Worm (Caenorhabditis elegans): Measurements from ENCODE around the gene Y32H12A.8.

Y32H12A.8 gene

DNA sequence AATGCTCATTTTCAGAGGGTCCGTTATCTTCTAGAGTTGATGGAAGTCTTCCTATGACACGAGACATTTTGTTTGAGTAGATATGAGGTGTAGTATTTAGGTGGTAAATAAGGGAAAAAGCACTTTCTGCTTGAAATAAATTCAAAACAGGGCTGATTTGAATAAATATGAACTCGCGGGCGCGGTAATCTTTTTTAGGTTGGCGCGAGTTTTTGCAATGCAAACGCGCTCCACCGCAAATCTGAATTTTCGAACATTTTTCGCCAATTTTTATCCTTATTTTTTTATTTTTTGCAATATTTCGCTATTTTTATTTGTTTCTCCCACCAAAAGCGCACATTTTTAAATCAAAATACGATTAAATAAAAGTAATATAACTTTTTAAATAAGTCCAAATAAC is 42.3 kb upstream of the Y32H12A.8 start, which contains the start of gene skpt-1:
skpt-1 (minus strand) TSS at position 219 of the 400 bp plus-strand sequence.
- TF ChIP-seq nhr-6 (tag; optimal IDR thresholded peaks at IDR 0.05) (no peak), unc-62 (GFP tag; optimal IDR thresholded peaks at IDR 0.05 in 1 of 2) (no peak), unc-62 (tag; optimal IDR thresholded peaks at IDR 0.05) (no peak), zip-2 (tag; optimal IDR thresholded peaks at IDR 0.05) (no peak), php-3 (GFP tag; IDR thresholded peaks at IDR 0.05) (no peak), daf-8 (GFP tag; IDR thresholded peaks at IDR 0.05) (no peak), aly-2 (tag; optimal IDR thresholded peaks at IDR 0.05) (no peak), nhr-102 (tag; optimal IDR thresholded peaks at IDR 0.05) (no peak), ceh-44 (GFP tag; IDR thresholded peaks at IDR 0.05) (no peak), F26F4.8 (GFP tag; conservative IDR thresholded peaks at IDR 0.05) (no peak), madf-9 (GFP tag; conservative IDR thresholded peaks at IDR 0.05) (no peak), nhr-41 (GFP tag; IDR thresholded peaks at IDR 0.05) (no peak), dmd-9 (GFP tag; IDR thresholded peaks at IDR 0.05) (no peak), unc-130 (GFP tag; optimal IDR thresholded peaks at IDR 0.05) (peak; percentile 73), madf-5 (GFP tag; IDR thresholded peaks at IDR 0.05) (no peak), ztf-11 (tag; optimal IDR thresholded peaks at IDR 0.05) (no peak), daf-16 (GFP tag; optimal IDR thresholded peaks at IDR 0.05) (no peak), daf-16 (tag; optimal IDR thresholded peaks at IDR 0.05) (peak; percentile 15), ceh-32 (tag; optimal IDR thresholded peaks at IDR 0.05; ENCODE audit: poor library complexity) (no peak), F10B5.3 (tag; optimal IDR thresholded peaks at IDR 0.05) (no peak), mdt-29 (GFP tag; IDR thresholded peaks at IDR 0.05) (no peak), mxl-2 (GFP tag; conservative IDR thresholded peaks at IDR 0.05) (no peak), nhr-77 (tag; optimal IDR thresholded peaks at IDR 0.05) (no peak), dmd-8 (GFP tag; IDR thresholded peaks at IDR 0.05) (no peak), jun-1 (tag; optimal IDR thresholded peaks at IDR 0.05) (no peak), fos-1 (tag; optimal IDR thresholded peaks at IDR 0.05) (no peak), aha-1 (tag) (peak; percentile 78), zag-1 (tag; optimal IDR thresholded peaks at IDR 0.05) (no peak), ztf-7 (tag; optimal IDR thresholded peaks at IDR 0.05) (no peak), daf-12 (tag; optimal IDR thresholded peaks at IDR 0.05) (no peak), ZK546.5 (tag; optimal IDR thresholded peaks at IDR 0.05) (no peak), pha-4 (GFP tag; IDR thresholded peaks at IDR 0.05) (no peak), pha-4 (tag; optimal IDR thresholded peaks at IDR 0.05) (no peak), spr-3 (GFP tag; optimal IDR thresholded peaks at IDR 0.05) (no peak), skn-1 (tag; optimal IDR thresholded peaks at IDR 0.05) (no peak), ceh-62 (tag; optimal IDR thresholded peaks at IDR 0.05) (no peak), nhr-48 (tag; optimal IDR thresholded peaks at IDR 0.05) (no peak), ceh-20 (GFP tag; IDR thresholded peaks at IDR 0.05) (no peak), vab-7 (GFP tag; IDR thresholded peaks at IDR 0.05) (no peak), sdz-12 (GFP tag; optimal IDR thresholded peaks at IDR 0.05) (no peak), unc-39 (tag; optimal IDR thresholded peaks at IDR 0.05) (no peak), ama-1 (optimal IDR thresholded peaks at IDR 0.05) (no peak), mxl-3 (GFP tag; optimal IDR thresholded peaks at IDR 0.05) (no peak), arid-1 (GFP tag; conservative IDR thresholded peaks at IDR 0.05) (no peak), lsy-2 (tag; optimal IDR thresholded peaks at IDR 0.05) (peak in 1 of 2 experiments; percentile 74), F44E2.7 (GFP tag; IDR thresholded peaks at IDR 0.05) (no peak), lin-29 (GFP tag; IDR thresholded peaks at IDR 0.05) (no peak), lin-13 (GFP tag; optimal IDR thresholded peaks at IDR 0.05) (no peak), D1046.2 (GFP tag; IDR thresholded peaks at IDR 0.05) (no peak), cey-2 (tag; optimal IDR thresholded peaks at IDR 0.05; ENCODE audit: borderline replicate concordance, insufficient read depth) (no peak), nhr-237 (tag; optimal IDR thresholded peaks at IDR 0.05) (no peak), gei-8 (GFP tag; optimal IDR thresholded peaks at IDR 0.05) (no peak), Y48G9A.11 (GFP tag; IDR thresholded peaks at IDR 0.05) (peak; percentile 72; the same call in 1 of the 2 replicates), nhr-76 (tag; optimal IDR thresholded peaks at IDR 0.05) (no peak), nhr-28 (tag; optimal IDR thresholded peaks at IDR 0.05) (no peak)

All from whole organism, L4 larva.